Worm (Caenorhabditis elegans): ENCODE measurements around the gene cacn-1.

DNA sequence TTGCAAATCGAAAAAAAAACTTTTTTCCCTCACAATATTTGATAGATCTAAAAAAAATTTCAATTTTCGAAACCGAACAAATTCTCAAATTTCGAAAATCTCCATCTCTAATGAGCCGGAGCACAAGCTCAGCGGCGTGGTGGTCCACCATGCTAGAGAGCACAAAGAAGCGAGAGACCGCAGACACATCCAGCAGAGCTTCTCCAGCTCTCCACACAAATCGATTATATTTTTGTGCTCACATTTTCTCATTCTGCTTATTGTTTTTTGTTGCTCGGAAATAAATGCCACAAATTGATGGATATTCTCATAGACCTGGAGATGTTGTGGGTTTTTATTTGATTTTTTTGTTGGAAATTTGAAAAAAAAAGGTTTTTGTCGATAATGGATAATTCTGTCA is 39.8 kb downstream of the cacn-1 start:
- TF ChIP-seq rbr-2 (tag; optimal IDR thresholded peaks at IDR 0.05) (no peak), Y5F2A.4 (GFP tag; optimal IDR thresholded peaks at IDR 0.05) (no peak), aly-2 (tag; optimal IDR thresholded peaks at IDR 0.05) (no peak), ztf-11 (tag; optimal IDR thresholded peaks at IDR 0.05) (no peak)

All from whole organism, L4 larva.